1 fruit fly cellular context compared by ENCODE assay signal in genomic region chr2L:8541469-8542233, dm6.
TF ChIP-seq lines count a peak whose summit lies in the region.

TSS of gene Sema1a (plus strand) at chr2L:8542147.

TF ChIP-seq in whole organism, embryonic, 481 proteins besides CTCF, POLR2A, EP300 and RAD21 (continued from another document and continues in another):
- peak; percentile 51 for TF ChIP-seq CG18599 (GFP tag; optimal IDR thresholded peaks at IDR 0.05; lab: Kevin White, UChicago)
- peak; percentile 11 for TF ChIP-seq abd-A (tag; optimal IDR thresholded peaks at IDR 0.05; lab: Kevin White, UChicago)
- no peak for TF ChIP-seq CG43689 (GFP tag; IDR thresholded peaks at IDR 0.05; lab: Robert Waterston, UW)
- peak; percentile 11 for TF ChIP-seq CG5245 (GFP tag; optimal IDR thresholded peaks at IDR 0.05; lab: Kevin White, UChicago)
- TF ChIP-seq jing (GFP tag; optimal IDR thresholded peaks at IDR 0.05; lab: Kevin White, UChicago): no peak
- peak in 1 of 3 experiments; percentile 73 for TF ChIP-seq Stat92E (GFP tag; optimal IDR thresholded peaks at IDR 0.05; lab: Kevin White, UChicago)
- TF ChIP-seq grn (GFP tag; optimal IDR thresholded peaks at IDR 0.05; lab: Kevin White, UChicago): no peak
- TF ChIP-seq Hand (GFP tag; optimal IDR thresholded peaks at IDR 0.05; lab: Kevin White, UChicago): no peak
- peak; percentile 68 for TF ChIP-seq Ptx1 (GFP tag; IDR thresholded peaks at IDR 0.05; lab: Robert Waterston, UW)
- TF ChIP-seq CG7987 (GFP tag; optimal IDR thresholded peaks at IDR 0.05; lab: Kevin White, UChicago): peak; percentile 43
- TF ChIP-seq Gsc (GFP tag; IDR thresholded peaks at IDR 0.05; lab: Robert Waterston, UW): no peak
- TF ChIP-seq CG8388 (GFP tag; optimal IDR thresholded peaks at IDR 0.05; lab: Kevin White, UChicago): peak; percentile 39
- TF ChIP-seq CG34422 (GFP tag; IDR thresholded peaks at IDR 0.05; lab: Robert Waterston, UW): peak; percentile 75
- peak; percentile 11 for TF ChIP-seq CG31388 (GFP tag; optimal IDR thresholded peaks at IDR 0.05; lab: Kevin White, UChicago)
- peak; percentile 33 for TF ChIP-seq nerfin-1 (tag; optimal IDR thresholded peaks at IDR 0.05; lab: Kevin White, UChicago)
- peak; percentile 45 for TF ChIP-seq CG9609 (GFP tag; optimal IDR thresholded peaks at IDR 0.05; lab: Kevin White, UChicago)
- TF ChIP-seq Meics (GFP tag; optimal IDR thresholded peaks at IDR 0.05; lab: Kevin White, UChicago): peak; percentile 47
- TF ChIP-seq CG15269 (tag; optimal IDR thresholded peaks at IDR 0.05; lab: Kevin White, UChicago): peak; percentile 52
- peak; percentile 95 for TF ChIP-seq pfk (GFP tag; optimal IDR thresholded peaks at IDR 0.05; lab: Kevin White, UChicago)
- TF ChIP-seq chif (GFP tag; optimal IDR thresholded peaks at IDR 0.05; lab: Kevin White, UChicago): peak; percentile 7 to 74
- TF ChIP-seq CG1832 (GFP tag; optimal IDR thresholded peaks at IDR 0.05; lab: Kevin White, UChicago): no peak
- peak; percentile 34 for TF ChIP-seq CG10209 (GFP tag; optimal IDR thresholded peaks at IDR 0.05; lab: Kevin White, UChicago)
- TF ChIP-seq CG10543 (GFP tag; optimal IDR thresholded peaks at IDR 0.05; lab: Kevin White, UChicago): peak; percentile 42
- peak; percentile 58 for TF ChIP-seq Side (GFP tag; optimal IDR thresholded peaks at IDR 0.05; lab: Kevin White, UChicago)
- TF ChIP-seq inv (GFP tag; IDR thresholded peaks at IDR 0.05; lab: Robert Waterston, UW; ENCODE audit: partially characterized antibody): peak; percentile 37
- no peak; the same call in 1 of the 2 replicates for TF ChIP-seq CG14667 (GFP tag; IDR thresholded peaks at IDR 0.05; lab: Robert Waterston, UW)
- no peak for TF ChIP-seq lov (optimal IDR thresholded peaks at IDR 0.05; lab: Kevin White, UChicago)
- TF ChIP-seq lov (GFP tag; IDR thresholded peaks at IDR 0.05; lab: Robert Waterston, UW): no peak
- peak; percentile 42 for TF ChIP-seq Lhr (GFP tag; optimal IDR thresholded peaks at IDR 0.05; lab: Kevin White, UChicago)
- TF ChIP-seq CG4404 (GFP tag; IDR thresholded peaks at IDR 0.05; lab: Robert Waterston, UW): no peak
- TF ChIP-seq CG9817 (tag; optimal IDR thresholded peaks at IDR 0.05; lab: Kevin White, UChicago): peak; percentile 78
- peak; percentile 93; the same call in 2 of the 3 replicates for TF ChIP-seq CG6791 (GFP tag; IDR thresholded peaks at IDR 0.05; lab: Robert Waterston, UW; ENCODE audit: partially characterized antibody)
- TF ChIP-seq z (GFP tag; IDR thresholded peaks at IDR 0.05; lab: Robert Waterston, UW): no peak
- TF ChIP-seq CG10321 (GFP tag; IDR thresholded peaks at IDR 0.05; lab: Robert Waterston, UW): peak; percentile 37; the same call in 1 of the 2 replicates
- 0 out of 3 replicates have a peak, but pooled peaks have one; percentile 4 for TF ChIP-seq C15 (GFP tag; IDR thresholded peaks at IDR 0.05; lab: Robert Waterston, UW)
- peak; percentile 90 for TF ChIP-seq CG7963 (GFP tag; IDR thresholded peaks at IDR 0.05; lab: Robert Waterston, UW; ENCODE audit: partially characterized antibody)
- TF ChIP-seq chinmo (GFP tag; IDR thresholded peaks at IDR 0.05; lab: Robert Waterston, UW; ENCODE audit: partially characterized antibody): peak; percentile 73; the same call in 2 of the 4 replicates
- TF ChIP-seq pnt (GFP tag; optimal IDR thresholded peaks at IDR 0.05; lab: Kevin White, UChicago): peak; percentile 43
- peak; percentile 90 for TF ChIP-seq sens (GFP tag; lab: Kevin White, UChicago)
- peak; percentile 17 for TF ChIP-seq NK7.1 (GFP tag; optimal IDR thresholded peaks at IDR 0.05; lab: Kevin White, UChicago)
- no peak for TF ChIP-seq tup (GFP tag; optimal IDR thresholded peaks at IDR 0.05; lab: Kevin White, UChicago)
- no peak for TF ChIP-seq NFAT (GFP tag; IDR thresholded peaks at IDR 0.05; lab: Robert Waterston, UW)
- peak; percentile 52; the same call in 1 of the 3 replicates for TF ChIP-seq Doc3 (GFP tag; IDR thresholded peaks at IDR 0.05; lab: Robert Waterston, UW; ENCODE audit: partially characterized antibody)
- TF ChIP-seq Sry-δ (GFP tag; optimal IDR thresholded peaks at IDR 0.05; lab: Kevin White, UChicago): no peak
- peak; percentile 50 for TF ChIP-seq CG7556 (GFP tag; optimal IDR thresholded peaks at IDR 0.05; lab: Kevin White, UChicago)
- no peak; the same call in 1 of the 3 replicates for TF ChIP-seq knrl (GFP tag; IDR thresholded peaks at IDR 0.05; lab: Robert Waterston, UW; ENCODE audit: partially characterized antibody)
- TF ChIP-seq tna (GFP tag; IDR thresholded peaks at IDR 0.05; lab: Robert Waterston, UW; ENCODE audit: partially characterized antibody): peak; percentile 84
- TF ChIP-seq dysf (GFP tag; IDR thresholded peaks at IDR 0.05; lab: Robert Waterston, UW): peak; percentile 69; the same call in 2 of the 3 replicates
- peak; percentile 54; the same call in 2 of the 3 replicates for TF ChIP-seq vnd (GFP tag; IDR thresholded peaks at IDR 0.05; lab: Robert Waterston, UW; ENCODE audit: partially characterized antibody)
- no peak for TF ChIP-seq CG10959 (GFP tag; IDR thresholded peaks at IDR 0.05; lab: Robert Waterston, UW)
- no peak; the same call in 2 of the 3 replicates for TF ChIP-seq Mrtf (GFP tag; IDR thresholded peaks at IDR 0.05; lab: Robert Waterston, UW)
- TF ChIP-seq usp (GFP tag; optimal IDR thresholded peaks at IDR 0.05; lab: Kevin White, UChicago): no peak
- no peak for TF ChIP-seq cad (GFP tag; optimal IDR thresholded peaks at IDR 0.05; lab: Kevin White, UChicago)
- peak; percentile 61 for TF ChIP-seq CG30403 (GFP tag; optimal IDR thresholded peaks at IDR 0.05; lab: Kevin White, UChicago)
- TF ChIP-seq CG6813 (GFP tag; optimal IDR thresholded peaks at IDR 0.05; lab: Kevin White, UChicago): no peak
- no peak for TF ChIP-seq hth (optimal IDR thresholded peaks at IDR 0.05; lab: Kevin White, UChicago)
- no peak for TF ChIP-seq CG5180 (GFP tag; optimal IDR thresholded peaks at IDR 0.05; lab: Kevin White, UChicago)
- peak; percentile 19 for TF ChIP-seq Deaf1 (tag; optimal IDR thresholded peaks at IDR 0.05; lab: Kevin White, UChicago)
- TF ChIP-seq klu (GFP tag; IDR thresholded peaks at IDR 0.05; lab: Robert Waterston, UW): no peak
- peak; percentile 88 for TF ChIP-seq NfI (GFP tag; optimal IDR thresholded peaks at IDR 0.05; lab: Kevin White, UChicago)
- no peak for TF ChIP-seq toy (GFP tag; IDR thresholded peaks at IDR 0.05; lab: Robert Waterston, UW)
- TF ChIP-seq E2f2 (GFP tag; IDR thresholded peaks at IDR 0.05; lab: Robert Waterston, UW): peak; percentile 53; the same call in 1 of the 2 replicates
- TF ChIP-seq tio (GFP tag; optimal IDR thresholded peaks at IDR 0.05; lab: Kevin White, UChicago): no peak
- TF ChIP-seq twi (tag; optimal IDR thresholded peaks at IDR 0.05; lab: Kevin White, UChicago): peak; percentile 41
- TF ChIP-seq dati (GFP tag; IDR thresholded peaks at IDR 0.05; lab: Robert Waterston, UW): peak; percentile 2; the same call in 1 of the 2 replicates
- TF ChIP-seq zf30C (GFP tag; optimal IDR thresholded peaks at IDR 0.05; lab: Kevin White, UChicago): no peak
- TF ChIP-seq CG5953 (GFP tag; IDR thresholded peaks at IDR 0.05; lab: Robert Waterston, UW): 0 out of 2 replicates have a peak, but pooled peaks have one; percentile 52
- TF ChIP-seq CG18619 (GFP tag; optimal IDR thresholded peaks at IDR 0.05; lab: Kevin White, UChicago): peak; percentile 50
- TF ChIP-seq CkIIα-i1 (GFP tag; IDR thresholded peaks at IDR 0.05; lab: Robert Waterston, UW): no peak
- TF ChIP-seq pita (GFP tag; optimal IDR thresholded peaks at IDR 0.05; lab: Kevin White, UChicago): no peak
- TF ChIP-seq lola (GFP tag; optimal IDR thresholded peaks at IDR 0.05; lab: Kevin White, UChicago): peak in 1 of 3 experiments; percentile 39
- TF ChIP-seq CG4424 (GFP tag; optimal IDR thresholded peaks at IDR 0.05; lab: Kevin White, UChicago): peak; percentile 48
- TF ChIP-seq CG9876 (GFP tag; optimal IDR thresholded peaks at IDR 0.05; lab: Kevin White, UChicago): peak; percentile 9
- TF ChIP-seq CG11723 (GFP tag; optimal IDR thresholded peaks at IDR 0.05; lab: Kevin White, UChicago): no peak
- TF ChIP-seq eve (GFP tag; optimal IDR thresholded peaks at IDR 0.05; lab: Kevin White, UChicago): peak in 1 of 2 experiments; percentile 53
- TF ChIP-seq CG1529 (GFP tag; optimal IDR thresholded peaks at IDR 0.05; lab: Kevin White, UChicago): peak; percentile 3
- TF ChIP-seq esg (GFP tag; conservative IDR thresholded peaks at IDR 0.05; lab: Robert Waterston, UW): peak; percentile 73; the same call in 1 of the 2 replicates
- peak; percentile 75 for TF ChIP-seq her (GFP tag; optimal IDR thresholded peaks at IDR 0.05; lab: Kevin White, UChicago)
- peak; percentile 81 for TF ChIP-seq CG17328 (GFP tag; IDR thresholded peaks at IDR 0.05; lab: Robert Waterston, UW)
- no peak for TF ChIP-seq CG4617 (GFP tag; optimal IDR thresholded peaks at IDR 0.05; lab: Kevin White, UChicago; ENCODE audit: borderline replicate concordance)
- peak; percentile 74 for TF ChIP-seq luna (GFP tag; optimal IDR thresholded peaks at IDR 0.05; lab: Kevin White, UChicago)
- peak; percentile 38 for TF ChIP-seq CG33557 (GFP tag; optimal IDR thresholded peaks at IDR 0.05; lab: Kevin White, UChicago)
- TF ChIP-seq fd64A (GFP tag; optimal IDR thresholded peaks at IDR 0.05; lab: Kevin White, UChicago): no peak
- TF ChIP-seq Fer2 (tag; optimal IDR thresholded peaks at IDR 0.05; lab: Kevin White, UChicago): no peak
- no peak; the same call in 2 of the 3 replicates for TF ChIP-seq Optix (GFP tag; IDR thresholded peaks at IDR 0.05; lab: Robert Waterston, UW)
- no peak for TF ChIP-seq CG15011 (GFP tag; optimal IDR thresholded peaks at IDR 0.05; lab: Kevin White, UChicago)
- peak; percentile 25 for TF ChIP-seq CG10654 (GFP tag; optimal IDR thresholded peaks at IDR 0.05; lab: Kevin White, UChicago)
- TF ChIP-seq HmgZ (tag; optimal IDR thresholded peaks at IDR 0.05; lab: Kevin White, UChicago): peak; percentile 74
- TF ChIP-seq CG7839 (tag; optimal IDR thresholded peaks at IDR 0.05; lab: Kevin White, UChicago): peak; percentile 64
- no peak for TF ChIP-seq CG12299 (tag; optimal IDR thresholded peaks at IDR 0.05; lab: Kevin White, UChicago)
- TF ChIP-seq pan (optimal IDR thresholded peaks at IDR 0.05; lab: Kevin White, UChicago): peak in 1 of 2 experiments; percentile 54
- peak in 1 of 2 experiments; percentile 81 for TF ChIP-seq pan (GFP tag; optimal IDR thresholded peaks at IDR 0.05 in 1 of 2, IDR thresholded peaks at IDR 0.05 in 1 of 2)
- peak; percentile 34; the same call in 1 of the 2 replicates for TF ChIP-seq MBD-R2 (GFP tag; IDR thresholded peaks at IDR 0.05; lab: Robert Waterston, UW)
- TF ChIP-seq gcm2 (GFP tag; optimal IDR thresholded peaks at IDR 0.05; lab: Kevin White, UChicago): peak; percentile 79
- 0 out of 2 replicates have a peak, but pooled peaks have one; percentile 53 for TF ChIP-seq Oaz (GFP tag; IDR thresholded peaks at IDR 0.05; lab: Robert Waterston, UW)
- peak; percentile 67; the same call in 1 of the 2 replicates for TF ChIP-seq Poxn (GFP tag; IDR thresholded peaks at IDR 0.05; lab: Robert Waterston, UW)
- peak in 1 of 2 experiments; percentile 71 for TF ChIP-seq insv (GFP tag; optimal IDR thresholded peaks at IDR 0.05; lab: Kevin White, UChicago)
- TF ChIP-seq Adf1 (GFP tag; IDR thresholded peaks at IDR 0.05; lab: Robert Waterston, UW): peak; percentile 50; the same call in 1 of the 2 replicates
- TF ChIP-seq CG9215 (GFP tag; IDR thresholded peaks at IDR 0.05; lab: Robert Waterston, UW): no peak
- TF ChIP-seq unc-4 (GFP tag; IDR thresholded peaks at IDR 0.05; lab: Robert Waterston, UW; ENCODE audit: partially characterized antibody): peak; percentile 63
- peak; percentile 83 for TF ChIP-seq fd3F (GFP tag; optimal IDR thresholded peaks at IDR 0.05; lab: Kevin White, UChicago)
- no peak for TF ChIP-seq kay (GFP tag; optimal IDR thresholded peaks at IDR 0.05; lab: Kevin White, UChicago)
- TF ChIP-seq Sox100B (GFP tag; optimal IDR thresholded peaks at IDR 0.05; lab: Kevin White, UChicago): no peak
- peak; percentile 85 for TF ChIP-seq CG8924 (tag; optimal IDR thresholded peaks at IDR 0.05; lab: Kevin White, UChicago)
- TF ChIP-seq Nf-YA (GFP tag; IDR thresholded peaks at IDR 0.05; lab: Robert Waterston, UW): peak; percentile 66; the same call in 1 of the 2 replicates
- TF ChIP-seq Atf6 (GFP tag; IDR thresholded peaks at IDR 0.05; lab: Robert Waterston, UW): peak; percentile 72
- TF ChIP-seq Fer3 (tag; optimal IDR thresholded peaks at IDR 0.05; lab: Kevin White, UChicago): peak; percentile 53
- TF ChIP-seq h (optimal IDR thresholded peaks at IDR 0.05; lab: Kevin White, UChicago): no peak
- no peak for TF ChIP-seq ro (GFP tag; IDR thresholded peaks at IDR 0.05; lab: Robert Waterston, UW)
- peak; percentile 64 to 86 for TF ChIP-seq Pdp1 (GFP tag; optimal IDR thresholded peaks at IDR 0.05; lab: Kevin White, UChicago)
- no peak for TF ChIP-seq CG3838 (GFP tag; optimal IDR thresholded peaks at IDR 0.05; lab: Kevin White, UChicago)
- TF ChIP-seq jumu (GFP tag; optimal IDR thresholded peaks at IDR 0.05; lab: Kevin White, UChicago): peak; percentile 62
- peak; percentile 31 for TF ChIP-seq tx (GFP tag; optimal IDR thresholded peaks at IDR 0.05; lab: Kevin White, UChicago)
- peak; percentile 82 for TF ChIP-seq Rfx (GFP tag; IDR thresholded peaks at IDR 0.05; lab: Robert Waterston, UW)
- peak; percentile 45; the same call in 2 of the 3 replicates for TF ChIP-seq CG17361 (GFP tag; IDR thresholded peaks at IDR 0.05; lab: Robert Waterston, UW)
- TF ChIP-seq grau (tag; optimal IDR thresholded peaks at IDR 0.05; lab: Kevin White, UChicago): peak; percentile 87
- peak; percentile 94 for TF ChIP-seq Sox102F (GFP tag; optimal IDR thresholded peaks at IDR 0.05; lab: Kevin White, UChicago)
- TF ChIP-seq Bgb (GFP tag; IDR thresholded peaks at IDR 0.05; lab: Robert Waterston, UW; ENCODE audit: partially characterized antibody): peak; percentile 90
- TF ChIP-seq PHDP (tag; optimal IDR thresholded peaks at IDR 0.05; lab: Kevin White, UChicago): peak; percentile 39
- TF ChIP-seq tll (GFP tag; optimal IDR thresholded peaks at IDR 0.05; lab: Kevin White, UChicago): no peak
- no peak for TF ChIP-seq CG2129 (GFP tag; IDR thresholded peaks at IDR 0.05; lab: Robert Waterston, UW; ENCODE audit: partially characterized antibody)
- no peak for TF ChIP-seq Lpt (GFP tag; optimal IDR thresholded peaks at IDR 0.05; lab: Kevin White, UChicago)
- peak; percentile 41; the same call in 1 of the 2 replicates for TF ChIP-seq CG1024 (GFP tag; IDR thresholded peaks at IDR 0.05; lab: Robert Waterston, UW)
- TF ChIP-seq Eip74EF (GFP tag; optimal IDR thresholded peaks at IDR 0.05; lab: Kevin White, UChicago): peak in 1 of 2 experiments; percentile 68
- TF ChIP-seq CG17568 (GFP tag; optimal IDR thresholded peaks at IDR 0.05; lab: Kevin White, UChicago): no peak
- TF ChIP-seq CG34224 (GFP tag; IDR thresholded peaks at IDR 0.05; lab: Robert Waterston, UW; ENCODE audit: partially characterized antibody): peak; percentile 79
